Fruit fly (Drosophila melanogaster) whole organism, adult: ENCODE results near the gene alpha-Man-Ib.
A peak's percentile ranks its signal among the peaks of the same experiment; 100 is the strongest.

ENCODE experiments used
- CG11617 ChIP-seq: fragments of 200-800 bp; sonication (Bioruptor generic); optimal IDR thresholded peaks from 2 replicates; lab custom pipeline; 2017; ENCODE audit warnings: mild to moderate bottlenecking, missing biosample characterization, missing genetic modification reagents, missing genetic modification characterization
- CG12768 ChIP-seq: fragments of 200-800 bp; sonication (Bioruptor generic); optimal IDR thresholded peaks from 2 replicates; lab custom pipeline; 2017; ENCODE audit warnings: missing biosample characterization, missing genetic modification characterization, mild to moderate bottlenecking, moderate library complexity, missing genetic modification reagents
- CG14711 ChIP-seq: fragments of 200-800 bp; sonication (Bioruptor generic); optimal IDR thresholded peaks from 2 replicates; lab custom pipeline; 2018; ENCODE audit warnings: missing biosample characterization, mild to moderate bottlenecking, missing genetic modification characterization, moderate library complexity
- CG1620 ChIP-seq: fragments of 200-800 bp; sonication (Bioruptor generic); optimal IDR thresholded peaks from 2 replicates; lab custom pipeline; 2016; ENCODE audit warnings: missing biosample characterization, missing genetic modification characterization
- CG33017 ChIP-seq: fragments of 200-800 bp; sonication (Bioruptor generic); optimal IDR thresholded peaks from 2 replicates; lab custom pipeline; 2018; ENCODE audit warnings: missing biosample characterization, mild to moderate bottlenecking, missing genetic modification characterization, moderate library complexity
- CG5204 ChIP-seq: fragments of 200-800 bp; sonication (Bioruptor generic); optimal IDR thresholded peaks from 2 replicates; lab custom pipeline; 2016; ENCODE audit warnings: missing biosample characterization, missing genetic modification characterization
- CG7045 ChIP-seq: fragments of 200-800 bp; sonication (Bioruptor generic); optimal IDR thresholded peaks from 2 replicates; lab custom pipeline; 2017; ENCODE audit warnings: missing biosample characterization, mild to moderate bottlenecking, missing genetic modification characterization
- CG7101 ChIP-seq: fragments of 200-800 bp; sonication (Bioruptor generic); optimal IDR thresholded peaks from 2 replicates; lab custom pipeline; 2018; ENCODE audit warnings: missing biosample characterization, mild to moderate bottlenecking, missing genetic modification characterization, moderate library complexity
- Clk ChIP-seq: fragments of 200-800 bp; sonication (Bioruptor generic); optimal IDR thresholded peaks from 2 replicates; lab custom pipeline; 2017; ENCODE audit warnings: missing biosample characterization, missing genetic modification characterization
- Crg-1 ChIP-seq: fragments of 200-800 bp; sonication (Bioruptor generic); optimal IDR thresholded peaks from 2 replicates; lab custom pipeline; 2016; ENCODE audit warnings: missing biosample characterization, missing genetic modification characterization
- Hr96 ChIP-seq: fragments of 200-800 bp; sonication (Bioruptor generic); optimal IDR thresholded peaks from 2 replicates; lab custom pipeline; 2016; ENCODE audit warnings: missing biosample characterization, missing genetic modification characterization
- Mnt ChIP-seq: fragments of 200-800 bp; sonication (Bioruptor generic); optimal IDR thresholded peaks from 2 replicates; lab custom pipeline; 2016; ENCODE audit warnings: missing biosample characterization, mild to moderate bottlenecking, missing genetic modification characterization
- bab1 ChIP-seq: fragments of 200-800 bp; sonication (Bioruptor generic); optimal IDR thresholded peaks from 3 replicates; lab custom pipeline; 2019; ENCODE audit warnings: missing biosample characterization, mild to moderate bottlenecking, missing genetic modification characterization, moderate library complexity
- cic ChIP-seq: fragments of 200-800 bp; sonication (Bioruptor generic); optimal IDR thresholded peaks from 2 replicates; lab custom pipeline; 2017; ENCODE audit warnings: missing biosample characterization, mild to moderate bottlenecking, missing genetic modification characterization, moderate library complexity
- cnc ChIP-seq, 2 experiments: fragments of >200 bp; optimal IDR thresholded peaks; 2 replicates each; lab custom pipeline; 2017
- kay ChIP-seq: fragments of 200-800 bp; sonication (Bioruptor generic); peaks from one replicate; lab custom pipeline; 2016; ENCODE audit warnings: missing biosample characterization, missing genetic modification characterization, borderline replicate concordance
- ovo ChIP-seq: fragments of 200-800 bp; sonication (Bioruptor generic); optimal IDR thresholded peaks from 2 replicates; lab custom pipeline; 2016; ENCODE audit warnings: missing biosample characterization, missing genetic modification characterization
- pad ChIP-seq: fragments of 200-800 bp; sonication (Bioruptor generic); optimal IDR thresholded peaks from 3 replicates; lab custom pipeline; 2017; ENCODE audit warnings: missing biosample characterization, missing genetic modification characterization, mild to moderate bottlenecking, moderate library complexity, missing genetic modification reagents
- tj ChIP-seq: fragments of 200-800 bp; sonication (Bioruptor generic); optimal IDR thresholded peaks from 3 replicates; lab custom pipeline; 2017; ENCODE audit warnings: missing biosample characterization, mild to moderate bottlenecking, missing genetic modification characterization, moderate library complexity
- toe ChIP-seq: fragments of 200-800 bp; sonication (Bioruptor generic); optimal IDR thresholded peaks from 2 replicates; lab custom pipeline; 2016; ENCODE audit warnings: missing biosample characterization, missing genetic modification characterization

The alpha-Man-Ib gene

dm6 chr3R:29153197-29153644 lies 40.6 kb upstream of the alpha-Man-Ib start, which contains the start of the genes Slbp and Rpn2:
Slbp (minus strand) TSS chr3R:29153266.
Rpn2 (plus strand) TSS chr3R:29153524.
- TF ChIP-seq pad (GFP tag; lab: Kevin White, UChicago) (peak; percentile 72), Mnt (GFP tag; lab: Kevin White, UChicago) (peak; percentile 77), kay (GFP tag; lab: Kevin White, UChicago) (no peak), Clk (peak; percentile 61), CG5204 (no peak), toe (GFP tag; lab: Kevin White, UChicago) (no peak), CG7101 (peak; percentile 74), CG7045 (GFP tag; lab: Kevin White, UChicago) (peak; percentile 22), CG11617 (peak; percentile 61), ovo (peak; percentile 6), CG12768 (peak; percentile 63), CG14711 (tag; lab: Kevin White, UChicago) (peak; percentile 73), Crg-1 (GFP tag; lab: Kevin White, UChicago) (peak; percentile 77), cic (GFP tag; lab: Kevin White, UChicago) (peak; percentile 47), CG1620 (GFP tag; lab: Kevin White, UChicago) (peak; percentile 62), CG33017 (peak; percentile 42), Hr96 (GFP tag; lab: Kevin White, UChicago) (peak; percentile 75), bab1 (peak; percentile 88), tj (GFP tag; lab: Kevin White, UChicago) (peak; percentile 21), cnc (optimal IDR thresholded peaks at IDR 0.05; lab: Kevin White, UChicago) (peak; percentile 94 to 96)

dm6 chr3R:29151621-29152092 lies 39.0 kb upstream of the alpha-Man-Ib start, which contains the start of gene eIF2D:
eIF2D (minus strand) TSS chr3R:29151794.
- TF ChIP-seq Mnt (GFP tag; lab: Kevin White, UChicago) (peak; percentile 62), Crg-1 (GFP tag; lab: Kevin White, UChicago) (peak; percentile 29), tj (GFP tag; lab: Kevin White, UChicago) (no peak), CG11617 (peak; percentile 58), Hr96 (GFP tag; lab: Kevin White, UChicago) (peak; percentile 33), CG5204 (no peak), kay (GFP tag; lab: Kevin White, UChicago) (no peak), bab1 (peak; percentile 77), CG7101 (peak; percentile 58), CG12768 (peak; percentile 58), Clk (no peak), CG33017 (peak; percentile 54), CG7045 (GFP tag; lab: Kevin White, UChicago) (peak; percentile 34), pad (GFP tag; lab: Kevin White, UChicago) (peak; percentile 21), CG14711 (tag; lab: Kevin White, UChicago) (peak; percentile 58)

- TF ChIP-seq Crg-1 (GFP tag; lab: Kevin White, UChicago), result no peak
- TF ChIP-seq CG5204, result no peak
- peak; percentile 61 for TF ChIP-seq pad (GFP tag; lab: Kevin White, UChicago)
- peak; percentile 30 for TF ChIP-seq CG11617
- TF ChIP-seq bab1, result peak; percentile 79
- TF ChIP-seq cic (GFP tag; lab: Kevin White, UChicago), result peak; percentile 59
- TF ChIP-seq toe (GFP tag; lab: Kevin White, UChicago), result no peak
- TF ChIP-seq CG7101, result peak; percentile 66
- no peak for TF ChIP-seq Hr96 (GFP tag; lab: Kevin White, UChicago)
- peak; percentile 71 for TF ChIP-seq CG12768
- peak; percentile 24 for TF ChIP-seq ovo
- TF ChIP-seq Mnt (GFP tag; lab: Kevin White, UChicago), result peak; percentile 62
- TF ChIP-seq Clk, result no peak
- TF ChIP-seq CG1620 (GFP tag; lab: Kevin White, UChicago), result peak; percentile 73
- peak; percentile 0 for TF ChIP-seq tj (GFP tag; lab: Kevin White, UChicago)
- TF ChIP-seq CG7045 (GFP tag; lab: Kevin White, UChicago), result peak; percentile 3
- peak; percentile 47 for TF ChIP-seq CG33017
- no peak for TF ChIP-seq cnc (optimal IDR thresholded peaks at IDR 0.05; lab: Kevin White, UChicago)
- no peak for TF ChIP-seq CG14711 (tag; lab: Kevin White, UChicago)
- TF ChIP-seq kay (GFP tag; lab: Kevin White, UChicago), result no peak
These were observed 35.5 kb upstream of the alpha-Man-Ib start, which contains the start of the genes CG11882 and Pglym78 for dm6 chr3R:29148072-29148471. CG11882 (minus strand) TSS chr3R:29148172. Pglym78 (plus strand) TSS chr3R:29148248.

dm6 chr3R:29146710-29147109 lies 34.1 kb upstream of the alpha-Man-Ib start, which contains the start of gene CG14511:
CG14511 (minus strand) TSS chr3R:29146893.
- peak; percentile 27 for TF ChIP-seq bab1
- TF ChIP-seq CG5204, result no peak
- TF ChIP-seq toe (GFP tag; lab: Kevin White, UChicago), result no peak

dm6 chr3R:29139767-29140755 lies 27.4 kb upstream of the alpha-Man-Ib start:
- TF ChIP-seq toe (GFP tag; lab: Kevin White, UChicago) (no peak), CG7101 (no peak), tj (GFP tag; lab: Kevin White, UChicago) (no peak), cnc (optimal IDR thresholded peaks at IDR 0.05; lab: Kevin White, UChicago) (no peak), CG12768 (no peak), kay (GFP tag; lab: Kevin White, UChicago) (no peak)
